Fruit fly (Drosophila melanogaster): Measurements from ENCODE around the gene CG10898.
A peak's percentile ranks its signal among the peaks of the same experiment; 100 is the strongest.

CG10898 gene

dm6 chr3R:11582253-11582589 lies 24.6 kb downstream of the CG10898 start (continued):
- TF ChIP-seq cwo (GFP tag; optimal IDR thresholded peaks at IDR 0.05) (peak; percentile 41), ttk (GFP tag; IDR thresholded peaks at IDR 0.05) (peak; percentile 77), trem (tag; optimal IDR thresholded peaks at IDR 0.05) (peak; percentile 26), CG6254 (GFP tag; optimal IDR thresholded peaks at IDR 0.05) (peak; percentile 27), D (optimal IDR thresholded peaks at IDR 0.05) (no peak), D (GFP tag; optimal IDR thresholded peaks at IDR 0.05) (peak; percentile 48), CG4730 (GFP tag; IDR thresholded peaks at IDR 0.05) (peak; percentile 50; the same call in 1 of the 2 replicates), MESR4 (GFP tag; optimal IDR thresholded peaks at IDR 0.05) (no peak), Myb (GFP tag; optimal IDR thresholded peaks at IDR 0.05) (peak; percentile 23), ase (GFP tag; IDR thresholded peaks at IDR 0.05) (peak; percentile 63; the same call in 1 of the 3 replicates), CG13424 (tag; optimal IDR thresholded peaks at IDR 0.05) (peak; percentile 75), PHDP (tag; optimal IDR thresholded peaks at IDR 0.05) (peak; percentile 67), CG18764 (GFP tag; optimal IDR thresholded peaks at IDR 0.05) (peak; percentile 23), grau (tag; optimal IDR thresholded peaks at IDR 0.05) (peak; percentile 68), CG13775 (GFP tag; optimal IDR thresholded peaks at IDR 0.05) (peak; percentile 50), CG10462 (GFP tag; optimal IDR thresholded peaks at IDR 0.05) (peak; percentile 28), Mes4 (GFP tag; optimal IDR thresholded peaks at IDR 0.05) (peak; percentile 61), dm (GFP tag; optimal IDR thresholded peaks at IDR 0.05) (no peak), CG1024 (GFP tag; IDR thresholded peaks at IDR 0.05) (peak; percentile 71), pum (GFP tag; optimal IDR thresholded peaks at IDR 0.05) (peak; percentile 65), CG9437 (GFP tag; optimal IDR thresholded peaks at IDR 0.05) (peak; percentile 57), CG8388 (GFP tag; optimal IDR thresholded peaks at IDR 0.05) (peak; percentile 71), tx (GFP tag; optimal IDR thresholded peaks at IDR 0.05) (peak; percentile 9), Ssrp (tag; optimal IDR thresholded peaks at IDR 0.05) (peak; percentile 60), E2f2 (GFP tag; IDR thresholded peaks at IDR 0.05) (peak; percentile 40), Nf-YC (tag; optimal IDR thresholded peaks at IDR 0.05) (no peak), Adf1 (GFP tag; IDR thresholded peaks at IDR 0.05) (no peak), CG18011 (GFP tag; optimal IDR thresholded peaks at IDR 0.05) (peak; percentile 12), CG13123 (GFP tag; optimal IDR thresholded peaks at IDR 0.05) (no peak), C15 (GFP tag; IDR thresholded peaks at IDR 0.05) (no peak), CG31388 (GFP tag; optimal IDR thresholded peaks at IDR 0.05) (peak; percentile 24), rib (GFP tag; IDR thresholded peaks at IDR 0.05) (no peak), CG11723 (GFP tag; optimal IDR thresholded peaks at IDR 0.05) (no peak), Doc3 (GFP tag; IDR thresholded peaks at IDR 0.05; ENCODE audit: partially characterized antibody) (no peak), eyg (GFP tag; optimal IDR thresholded peaks at IDR 0.05) (peak; percentile 49), slp2 (GFP tag; optimal IDR thresholded peaks at IDR 0.05) (no peak), corto (GFP tag; optimal IDR thresholded peaks at IDR 0.05) (no peak), Hmx (GFP tag; optimal IDR thresholded peaks at IDR 0.05) (no peak), CG17359 (tag; optimal IDR thresholded peaks at IDR 0.05) (peak; percentile 85), CG16779 (GFP tag; IDR thresholded peaks at IDR 0.05) (0 out of 2 replicates have a peak, but pooled peaks have one; percentile 34), NC2α (GFP tag; optimal IDR thresholded peaks at IDR 0.05) (no peak), Awh (GFP tag; IDR thresholded peaks at IDR 0.05) (peak; percentile 89), bcd (GFP tag; optimal IDR thresholded peaks at IDR 0.05) (peak; percentile 51), sens-2 (GFP tag; IDR thresholded peaks at IDR 0.05) (peak; percentile 73), ind (GFP tag; optimal IDR thresholded peaks at IDR 0.05) (peak; percentile 68), CG10209 (GFP tag; optimal IDR thresholded peaks at IDR 0.05) (peak; percentile 64), inv (GFP tag; IDR thresholded peaks at IDR 0.05; ENCODE audit: partially characterized antibody) (no peak), Poxn (GFP tag; IDR thresholded peaks at IDR 0.05) (no peak), btn (GFP tag; optimal IDR thresholded peaks at IDR 0.05) (peak; percentile 65), Dref (GFP tag; IDR thresholded peaks at IDR 0.05) (no peak), CG6689 (GFP tag; IDR thresholded peaks at IDR 0.05) (peak; percentile 78), br (optimal IDR thresholded peaks at IDR 0.05) (no peak), zfh1 (GFP tag; IDR thresholded peaks at IDR 0.05) (peak; percentile 75; the same call in 2 of the 3 replicates)

Data from whole organism, embryonic.